Fruit fly (Drosophila melanogaster) whole organism, embryonic: ENCODE results near the gene D12.

Experiments used
- Ada2b ChIP-seq: fragments of 200-800 bp; sonication (Bioruptor generic); IDR thresholded peaks from 2 replicates; pipeline ENCODE4 v1.3.6; 2022; ENCODE audit warnings: missing biosample characterization, missing genetic modification characterization
- Awh ChIP-seq: fragments of 200-800 bp; sonication (Bioruptor generic); IDR thresholded peaks from 2 replicates; pipeline ENCODE4, ENCODE4 v1.3.6; 2022; ENCODE audit warnings: missing biosample characterization, missing genetic modification characterization
- CG10654 ChIP-seq: fragments of 200-800 bp; sonication (Bioruptor generic); optimal IDR thresholded peaks from 2 replicates; lab custom pipeline; 2016; ENCODE audit warnings: missing biosample characterization, missing genetic modification characterization
- CG12155 ChIP-seq: fragments of 200-800 bp; sonication (Bioruptor generic); optimal IDR thresholded peaks from 3 replicates; lab custom pipeline; 2016; ENCODE audit warnings: missing biosample characterization, missing genetic modification characterization
- CG12236 ChIP-seq: fragments of 200-800 bp; sonication (Bioruptor generic); optimal IDR thresholded peaks from 2 replicates; lab custom pipeline; 2016; ENCODE audit warnings: missing biosample characterization, missing genetic modification characterization
- CG14050 ChIP-seq: fragments of 200-800 bp; sonication (Bioruptor generic); IDR thresholded peaks from 3 replicates; pipeline ENCODE4 v1.3.6; 2022; ENCODE audit warnings: missing biosample characterization, missing genetic modification characterization
- CG15479 ChIP-seq: fragments of 200-800 bp; sonication (Bioruptor generic); optimal IDR thresholded peaks from 3 replicates; lab custom pipeline; 2019; ENCODE audit warnings: missing biosample characterization, mild to moderate bottlenecking, missing genetic modification characterization, moderate library complexity
- CG1602 ChIP-seq: fragments of 200-800 bp; sonication (Bioruptor generic); optimal IDR thresholded peaks from 3 replicates; lab custom pipeline; 2016; ENCODE audit warnings: missing biosample characterization, missing genetic modification characterization
- CG18599 ChIP-seq: fragments of 200-800 bp; sonication (Bioruptor generic); optimal IDR thresholded peaks from 3 replicates; lab custom pipeline; 2017; ENCODE audit warnings: missing biosample characterization, missing genetic modification characterization, mild to moderate bottlenecking, moderate library complexity, missing genetic modification reagents
- CG2678 ChIP-seq: fragments of 200-800 bp; sonication (Bioruptor generic); optimal IDR thresholded peaks from 3 replicates; lab custom pipeline; 2019; ENCODE audit warnings: missing biosample characterization, mild to moderate bottlenecking, missing genetic modification characterization, moderate library complexity
- CG2712 ChIP-seq: fragments of 200-800 bp; optimal IDR thresholded peaks from 3 replicates; lab custom pipeline; 2019; ENCODE audit warnings: missing biosample characterization, mild to moderate bottlenecking, missing genetic modification characterization, moderate library complexity
- CG31365 ChIP-seq: fragments of 200-800 bp; sonication (Bioruptor generic); optimal IDR thresholded peaks from 2 replicates; lab custom pipeline; 2018; ENCODE audit warnings: missing biosample characterization, mild to moderate bottlenecking, missing genetic modification characterization
- CG3995 ChIP-seq: fragments of 200-800 bp; sonication (Bioruptor generic); optimal IDR thresholded peaks from 3 replicates; lab custom pipeline; 2016; ENCODE audit warnings: missing biosample characterization, missing genetic modification characterization
- CG5180 ChIP-seq: fragments of 200-800 bp; sonication (Bioruptor generic); optimal IDR thresholded peaks from 3 replicates; lab custom pipeline; 2017; ENCODE audit warnings: missing biosample characterization, missing genetic modification characterization, mild to moderate bottlenecking, moderate library complexity, missing genetic modification reagents
- CG6254 ChIP-seq: fragments of 200-800 bp; sonication (Bioruptor generic); optimal IDR thresholded peaks from 3 replicates; lab custom pipeline; 2017; ENCODE audit warnings: mild to moderate bottlenecking, missing biosample characterization, missing genetic modification reagents, missing genetic modification characterization
- CG7372 ChIP-seq: fragments of 200-800 bp; sonication (Bioruptor generic); IDR thresholded peaks from 2 replicates; pipeline ENCODE4 v1.3.6; 2022; ENCODE audit warnings: missing biosample characterization, missing genetic modification characterization
- CG7963 ChIP-seq: fragments of 200-800 bp; sonication (Bioruptor generic); IDR thresholded peaks from 3 replicates; pipeline ENCODE4 v1.3.6; 2022; ENCODE audit warnings: missing biosample characterization, missing genetic modification characterization; ENCODE audit not compliant: partially characterized antibody
- CG8388 ChIP-seq: fragments of 200-800 bp; sonication (Bioruptor generic); optimal IDR thresholded peaks from 2 replicates; lab custom pipeline; 2019; ENCODE audit warnings: missing biosample characterization, mild to moderate bottlenecking, missing genetic modification characterization, moderate library complexity
- Hr3 ChIP-seq: fragments of 200-800 bp; sonication (Bioruptor generic); optimal IDR thresholded peaks from 3 replicates; lab custom pipeline; 2016; ENCODE audit warnings: missing biosample characterization, missing genetic modification characterization
- Hr51 ChIP-seq, 2 experiments: fragments of 200-800 bp; sonication (Bioruptor generic); optimal IDR thresholded peaks; 2 replicates in 1 of 2; 3 replicates in 1 of 2; lab custom pipeline; 2016 to 2018; ENCODE audit warnings: missing biosample characterization in 2 of 2, missing genetic modification characterization in 2 of 2, mild to moderate bottlenecking in 1 of 2, moderate library complexity in 1 of 2
- Lhr ChIP-seq: fragments of 200-800 bp; sonication (Bioruptor generic); optimal IDR thresholded peaks from 3 replicates; lab custom pipeline; 2017; ENCODE audit warnings: mild to moderate bottlenecking, missing biosample characterization, missing genetic modification reagents, missing genetic modification characterization
- Mad ChIP-seq: fragments of 200-800 bp; sonication (Bioruptor generic); optimal IDR thresholded peaks from 2 replicates; lab custom pipeline; 2016; ENCODE audit warnings: missing biosample characterization, missing genetic modification characterization
- Med ChIP-seq: fragments of 200-800 bp; sonication (Bioruptor generic); peaks from one replicate; lab custom pipeline; 2016; ENCODE audit warnings: missing biosample characterization, missing genetic modification characterization, mild to moderate bottlenecking, inconsistent platforms, moderate library complexity
- Mes4 ChIP-seq: fragments of 200-800 bp; sonication (Bioruptor generic); optimal IDR thresholded peaks from 2 replicates; lab custom pipeline; 2016; ENCODE audit warnings: missing biosample characterization, missing genetic modification characterization
- NC2α ChIP-seq: fragments of 200-800 bp; sonication (Bioruptor generic); optimal IDR thresholded peaks from 2 replicates; lab custom pipeline; 2016; ENCODE audit warnings: missing biosample characterization, missing genetic modification characterization
- Neu2 ChIP-seq: fragments of 200-800 bp; sonication (Bioruptor generic); optimal IDR thresholded peaks from 3 replicates; lab custom pipeline; 2016; ENCODE audit warnings: missing biosample characterization, missing genetic modification characterization, borderline replicate concordance
- Oli ChIP-seq: fragments of 200-800 bp; sonication (Bioruptor generic); optimal IDR thresholded peaks from 2 replicates; lab custom pipeline; 2018; ENCODE audit warnings: missing biosample characterization, mild to moderate bottlenecking, missing genetic modification characterization, moderate library complexity
- Pdp1 ChIP-seq, 2 experiments: fragments of 200-800 bp; sonication (Bioruptor generic); optimal IDR thresholded peaks; 3 replicates each; lab custom pipeline; 2016; ENCODE audit warnings: missing biosample characterization in 2 of 2, missing genetic modification characterization in 2 of 2, mild to moderate bottlenecking in 1 of 2, moderate library complexity in 1 of 2
- Taf1 ChIP-seq: fragments of 200-800 bp; sonication (Bioruptor generic); IDR thresholded peaks from 2 replicates; pipeline ENCODE4 v1.3.6; 2022; ENCODE audit warnings: missing biosample characterization, missing genetic modification characterization
- ara ChIP-seq: fragments of 200-800 bp; sonication (Bioruptor generic); IDR thresholded peaks from 2 replicates; pipeline ENCODE4 v1.3.6; 2022; ENCODE audit warnings: missing biosample characterization, missing genetic modification characterization
- az2 ChIP-seq: fragments of 200-800 bp; sonication (Bioruptor generic); optimal IDR thresholded peaks from 3 replicates; lab custom pipeline; 2016; ENCODE audit warnings: missing biosample characterization, missing genetic modification characterization
- bsh ChIP-seq, 2 experiments: fragments of 200-800 bp; sonication (Bioruptor generic); optimal IDR thresholded peaks; 2 replicates each; lab custom pipeline; 2017 to 2018; ENCODE audit warnings: mild to moderate bottlenecking in 2 of 2, missing biosample characterization in 2 of 2, missing genetic modification characterization in 2 of 2, moderate library complexity in 1 of 2
- cato ChIP-seq: fragments of 200-800 bp; sonication (Bioruptor generic); optimal IDR thresholded peaks from 2 replicates; lab custom pipeline; 2016; ENCODE audit warnings: missing biosample characterization, missing genetic modification characterization, borderline replicate concordance
- crc ChIP-seq: fragments of 200-800 bp; sonication (Bioruptor generic); optimal IDR thresholded peaks from 2 replicates; lab custom pipeline; 2016; ENCODE audit warnings: missing biosample characterization, missing genetic modification characterization
- dati ChIP-seq: fragments of 200-800 bp; sonication (Bioruptor generic); IDR thresholded peaks from 2 replicates; pipeline ENCODE4 v1.3.6; 2022; ENCODE audit warnings: missing biosample characterization, missing genetic modification characterization
- gcm2 ChIP-seq: fragments of 200-800 bp; sonication (Bioruptor generic); optimal IDR thresholded peaks from 2 replicates; lab custom pipeline; 2016; ENCODE audit warnings: missing biosample characterization, missing genetic modification characterization
- grau ChIP-seq: fragments of 200-800 bp; optimal IDR thresholded peaks from 3 replicates; lab custom pipeline; 2019; ENCODE audit warnings: missing biosample characterization, mild to moderate bottlenecking, missing genetic modification characterization, moderate library complexity
- gro ChIP-seq: fragments of 200-800 bp; sonication (Bioruptor generic); optimal IDR thresholded peaks from 2 replicates; lab custom pipeline; 2016; ENCODE audit warnings: missing biosample characterization, missing genetic modification characterization
- ind ChIP-seq: fragments of 200-800 bp; sonication (Bioruptor generic); optimal IDR thresholded peaks from 3 replicates; lab custom pipeline; 2016; ENCODE audit warnings: missing biosample characterization, missing genetic modification characterization
- prd ChIP-seq, 3 experiments: fragments of >200 bp in 2 of 3; fragments of 200-800 bp in 1 of 3; sonication (Bioruptor generic) in 1 of 3; optimal IDR thresholded peaks in 2 of 3; IDR thresholded peaks in 1 of 3; 2 replicates in 2 of 3; 3 replicates in 1 of 3; pipeline versions ENCODE4 v1.3.6 to Lab custom; 2017 to 2022; ENCODE audit warnings: missing biosample characterization in 1 of 3, missing genetic modification characterization in 1 of 3
- tap ChIP-seq: fragments of 200-800 bp; optimal IDR thresholded peaks from 3 replicates; lab custom pipeline; 2019; ENCODE audit warnings: missing biosample characterization, mild to moderate bottlenecking, missing genetic modification characterization, moderate library complexity

The D12 gene

dm6 chr2L:8471667-8472066 is 34.5 kb upstream of the D12 start (continued):
- TF ChIP-seq ind (GFP tag; lab: Kevin White, UChicago) = no peak
- peak; percentile 15 for TF ChIP-seq Hr3 (GFP tag; lab: Kevin White, UChicago)
- peak; percentile 11 for TF ChIP-seq tap (tag; lab: Kevin White, UChicago)
- TF ChIP-seq prd (optimal IDR thresholded peaks at IDR 0.05; lab: Kevin White, UChicago) = no peak
- TF ChIP-seq prd (GFP tag; IDR thresholded peaks at IDR 0.05; lab: Robert Waterston, UW) = peak; percentile 61; the same call in 2 of the 3 replicates
- peak in 1 of 2 experiments; percentile 42 for TF ChIP-seq Pdp1 (GFP tag; optimal IDR thresholded peaks at IDR 0.05; lab: Kevin White, UChicago)
- no peak for TF ChIP-seq CG12236 (GFP tag; lab: Kevin White, UChicago)
- TF ChIP-seq grau (tag; lab: Kevin White, UChicago) = peak; percentile 38
- peak in 1 of 2 experiments; percentile 25 for TF ChIP-seq Hr51 (GFP tag; optimal IDR thresholded peaks at IDR 0.05; lab: Kevin White, UChicago)

- TF ChIP-seq Med (GFP tag; lab: Kevin White, UChicago) (peak; percentile 35), Neu2 (GFP tag; lab: Kevin White, UChicago) (no peak)
Observed at dm6 chr2L:8468929-8469681, 31.9 kb upstream of the D12 start.

dm6 chr2L:8466643-8467042 is 29.5 kb upstream of the D12 start, which contains the start of gene dachs:
TSS of gene dachs (plus strand) at chr2L:8466817.
- TF ChIP-seq CG3995 (no peak), CG5180 (GFP tag; lab: Kevin White, UChicago) (peak; percentile 95), grau (tag; lab: Kevin White, UChicago) (peak; percentile 28)

DNA sequence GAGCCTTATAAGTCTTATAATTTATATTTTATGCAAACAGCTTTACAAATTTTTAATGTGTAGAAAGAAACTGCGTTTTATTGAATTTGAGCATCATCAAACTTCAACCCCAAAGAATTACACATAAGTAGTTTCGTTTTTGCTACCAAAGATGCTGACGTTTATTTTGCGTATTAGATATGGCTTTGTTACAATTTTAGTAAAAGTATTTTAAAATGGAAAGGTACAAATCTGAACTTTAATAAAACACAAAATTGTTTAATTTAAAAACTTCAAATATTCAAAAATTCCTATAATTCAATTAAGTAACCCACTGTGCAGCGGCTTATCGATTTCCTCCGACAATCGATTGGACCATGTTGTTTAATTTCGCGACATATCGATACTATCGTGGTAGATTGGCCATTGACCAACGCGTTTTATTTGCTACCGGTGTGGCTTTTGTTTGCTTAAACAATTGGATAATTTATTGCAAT is 27.0 kb upstream of the D12 start, which contains the start of gene prg:
prg (plus strand) TSS at position 382 of the 476 bp plus-strand sequence.
- TF ChIP-seq Taf1 (GFP tag; lab: Robert Waterston, UW) (peak; percentile 52), gro (peak; percentile 73), CG15479 (GFP tag; lab: Kevin White, UChicago) (no peak), Mes4 (GFP tag; lab: Kevin White, UChicago) (peak; percentile 7), Ada2b (peak; percentile 67), CG31365 (no peak), NC2α (GFP tag; lab: Kevin White, UChicago) (peak; percentile 42), dati (GFP tag; lab: Robert Waterston, UW) (no peak), CG14050 (GFP tag; lab: Robert Waterston, UW) (peak; percentile 33; the same call in 1 of the 3 replicates), CG12155 (GFP tag; lab: Kevin White, UChicago) (peak; percentile 45), CG7963 (GFP tag; lab: Robert Waterston, UW) (peak; percentile 98), CG7372 (peak; percentile 28; the same call in 1 of the 2 replicates), CG6254 (GFP tag; lab: Kevin White, UChicago) (no peak), Mad (GFP tag; lab: Kevin White, UChicago) (peak; percentile 40), CG2678 (peak; percentile 77), CG18599 (GFP tag; lab: Kevin White, UChicago) (peak; percentile 30), crc (peak; percentile 36), CG8388 (GFP tag; lab: Kevin White, UChicago) (peak; percentile 54), az2 (GFP tag; lab: Kevin White, UChicago) (peak; percentile 54), bsh (GFP tag; optimal IDR thresholded peaks at IDR 0.05; lab: Kevin White, UChicago) (peak; percentile 7 to 58), gcm2 (GFP tag; lab: Kevin White, UChicago) (peak; percentile 44), cato (peak; percentile 14), CG2712 (tag; lab: Kevin White, UChicago) (peak; percentile 71), CG10654 (GFP tag; lab: Kevin White, UChicago) (peak; percentile 36), Lhr (GFP tag; lab: Kevin White, UChicago) (peak; percentile 42), Oli (tag; lab: Kevin White, UChicago) (peak; percentile 67), Hr3 (GFP tag; lab: Kevin White, UChicago) (peak; percentile 58), CG1602 (GFP tag; lab: Kevin White, UChicago) (peak; percentile 49), Awh (GFP tag; lab: Robert Waterston, UW) (0 out of 2 replicates have a peak, but pooled peaks have one; percentile 21), ara (GFP tag; lab: Robert Waterston, UW) (0 out of 2 replicates have a peak, but pooled peaks have one; percentile 26)
